Worm (Caenorhabditis elegans): Measurements from ENCODE around the gene col-168.

col-168 gene

ce11 chrX:6296402-6296844, 29.8 kb upstream of the col-168 start (continued):
- no peak for TF ChIP-seq snpc-1.2 (GFP tag; IDR thresholded peaks at IDR 0.05)
- TF ChIP-seq skn-1 (tag; optimal IDR thresholded peaks at IDR 0.05), result peak; percentile 72
- TF ChIP-seq nhr-102 (tag; optimal IDR thresholded peaks at IDR 0.05), result peak; percentile 100
- TF ChIP-seq vab-7 (GFP tag; IDR thresholded peaks at IDR 0.05), result peak; percentile 98
- peak; percentile 83 for TF ChIP-seq dmd-8 (GFP tag; IDR thresholded peaks at IDR 0.05)
- TF ChIP-seq gei-8 (GFP tag; optimal IDR thresholded peaks at IDR 0.05), result peak; percentile 96
- peak; percentile 96 to 97 for TF ChIP-seq lsy-2 (tag; optimal IDR thresholded peaks at IDR 0.05)
- peak; percentile 97 for TF ChIP-seq lin-29 (GFP tag; IDR thresholded peaks at IDR 0.05)
- TF ChIP-seq nhr-28 (tag; optimal IDR thresholded peaks at IDR 0.05), result peak; percentile 89
- no peak for TF ChIP-seq unc-39 (tag; optimal IDR thresholded peaks at IDR 0.05)
- TF ChIP-seq sdz-12 (GFP tag; optimal IDR thresholded peaks at IDR 0.05), result peak; percentile 85
- TF ChIP-seq snpc-4 (tag; optimal IDR thresholded peaks at IDR 0.05), result peak; percentile 62
- peak; percentile 97 to 98 for TF ChIP-seq daf-16 (GFP tag; optimal IDR thresholded peaks at IDR 0.05)
- TF ChIP-seq daf-16 (tag; optimal IDR thresholded peaks at IDR 0.05), result peak; percentile 96
- peak; percentile 99 for TF ChIP-seq spr-3 (GFP tag; optimal IDR thresholded peaks at IDR 0.05)
- peak; percentile 98 for TF ChIP-seq tra-1 (GFP tag; IDR thresholded peaks at IDR 0.05)
- TF ChIP-seq egl-43 (GFP tag; IDR thresholded peaks at IDR 0.05), result peak; percentile 100
- TF ChIP-seq ZK546.5 (tag; optimal IDR thresholded peaks at IDR 0.05), result peak; percentile 53 to 80
- peak; percentile 100 for TF ChIP-seq nhr-10 (tag; optimal IDR thresholded peaks at IDR 0.05)
- peak; percentile 95 for TF ChIP-seq hlh-30 (tag; optimal IDR thresholded peaks at IDR 0.05; ENCODE audit: insufficient read depth)
- peak; percentile 94 for TF ChIP-seq ztf-7 (tag; optimal IDR thresholded peaks at IDR 0.05)
- TF ChIP-seq daf-12 (tag; optimal IDR thresholded peaks at IDR 0.05), result peak; percentile 28
- TF ChIP-seq nhr-11 (tag; optimal IDR thresholded peaks at IDR 0.05), result peak; percentile 99
- peak; percentile 100 for TF ChIP-seq fkh-10 (GFP tag; optimal IDR thresholded peaks at IDR 0.05)
- peak; percentile 99 for TF ChIP-seq nhr-48 (tag; optimal IDR thresholded peaks at IDR 0.05)
- peak; percentile 19 for TF ChIP-seq F49E8.2 (tag; optimal IDR thresholded peaks at IDR 0.05; ENCODE audit: borderline replicate concordance)
- TF ChIP-seq nhr-41 (GFP tag; IDR thresholded peaks at IDR 0.05), result peak; percentile 91
- TF ChIP-seq dve-1 (tag; optimal IDR thresholded peaks at IDR 0.05; ENCODE audit: insufficient read depth), result peak; percentile 100
- peak; percentile 99 for TF ChIP-seq duxl-1 (tag; optimal IDR thresholded peaks at IDR 0.05; ENCODE audit: poor library complexity)
- peak; percentile 98 for TF ChIP-seq php-3 (GFP tag; IDR thresholded peaks at IDR 0.05)
- TF ChIP-seq dmd-6 (GFP tag; IDR thresholded peaks at IDR 0.05), result peak; percentile 98
- TF ChIP-seq ceh-44 (GFP tag; IDR thresholded peaks at IDR 0.05), result peak; percentile 45; the same call in 1 of the 2 replicates
- peak; percentile 91 for TF ChIP-seq mxl-2 (GFP tag; conservative IDR thresholded peaks at IDR 0.05)
- TF ChIP-seq unc-130 (GFP tag; optimal IDR thresholded peaks at IDR 0.05), result peak; percentile 40
- TF ChIP-seq F10B5.3 (tag; optimal IDR thresholded peaks at IDR 0.05), result peak; percentile 97
- TF ChIP-seq zip-11 (GFP tag; IDR thresholded peaks at IDR 0.05), result 0 out of 2 replicates have a peak, but pooled peaks have one; percentile 38
- peak; percentile 44 for TF ChIP-seq nhr-111 (GFP tag; optimal IDR thresholded peaks at IDR 0.05)
- TF ChIP-seq madf-9 (GFP tag; conservative IDR thresholded peaks at IDR 0.05), result peak; percentile 99
- TF ChIP-seq zfp-3 (GFP tag; conservative IDR thresholded peaks at IDR 0.05), result peak; percentile 97
- TF ChIP-seq cey-2 (tag; optimal IDR thresholded peaks at IDR 0.05; ENCODE audit: borderline replicate concordance, insufficient read depth), result peak; percentile 56
- TF ChIP-seq ztf-11 (tag; optimal IDR thresholded peaks at IDR 0.05), result peak; percentile 96
- TF ChIP-seq Y48G9A.11 (GFP tag; IDR thresholded peaks at IDR 0.05), result 0 out of 2 replicates have a peak, but pooled peaks have one; percentile 42
- TF ChIP-seq ceh-82 (tag; optimal IDR thresholded peaks at IDR 0.05), result peak; percentile 96
- peak; percentile 99 for TF ChIP-seq saeg-2 (GFP tag; IDR thresholded peaks at IDR 0.05)
- TF ChIP-seq ama-1 (optimal IDR thresholded peaks at IDR 0.05), result no peak
- TF ChIP-seq ceh-20 (GFP tag; IDR thresholded peaks at IDR 0.05), result peak; percentile 99
- peak; percentile 100 for TF ChIP-seq T26A8.4 (GFP tag; IDR thresholded peaks at IDR 0.05)
- peak; percentile 77 for TF ChIP-seq attf-4 (tag; optimal IDR thresholded peaks at IDR 0.05)
- peak; percentile 97 for TF ChIP-seq pha-4 (GFP tag; IDR thresholded peaks at IDR 0.05)
- peak; percentile 88 for TF ChIP-seq pha-4 (tag; optimal IDR thresholded peaks at IDR 0.05)
- TF ChIP-seq ctbp-1 (GFP tag; IDR thresholded peaks at IDR 0.05), result peak; percentile 99
